Fruit fly (Drosophila melanogaster): ENCODE data around the gene CG7272.

DNA sequence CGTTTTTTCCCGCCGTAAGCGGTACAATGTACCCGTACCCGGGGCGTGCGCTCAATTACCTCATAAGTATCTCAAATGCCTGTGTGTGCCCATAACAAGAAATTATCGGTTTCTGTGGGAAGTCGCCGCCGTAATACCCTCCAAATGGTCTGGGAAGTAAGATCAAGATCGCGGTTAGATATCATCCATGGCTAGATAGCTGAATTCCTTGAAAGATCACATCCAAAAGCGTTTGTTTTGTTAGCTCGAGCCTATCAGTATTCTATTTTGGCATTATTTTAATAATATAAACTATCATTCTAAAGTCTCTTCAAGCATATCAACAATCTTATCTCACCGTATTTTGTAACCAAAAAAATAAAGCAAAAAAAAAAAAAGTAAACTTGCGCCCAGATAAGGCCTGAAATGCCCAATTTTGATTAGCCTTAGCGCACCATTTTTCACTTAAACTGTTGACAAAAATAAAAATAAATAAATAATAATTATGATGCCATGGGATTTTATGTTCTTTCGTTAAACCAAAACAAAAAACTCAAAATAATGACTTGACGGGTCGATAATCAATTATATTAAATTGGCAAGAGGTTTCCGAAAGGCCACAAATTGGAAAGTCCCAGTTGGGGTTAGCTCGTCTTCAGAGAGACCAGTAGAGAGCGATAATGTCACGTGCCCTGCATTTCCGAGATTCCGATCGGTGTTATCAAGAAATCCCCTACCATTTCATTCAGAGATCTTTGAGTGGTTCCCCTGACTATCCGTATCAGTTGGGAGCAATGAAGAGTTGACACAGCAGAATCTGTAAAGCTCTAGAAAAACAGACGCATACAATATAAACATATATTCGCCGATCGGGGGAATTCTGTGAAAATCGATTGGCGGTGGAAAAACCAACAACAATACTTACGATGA lies 38.1 kb downstream of the CG7272 start:
- TF ChIP-seq ovo (GFP tag; optimal IDR thresholded peaks at IDR 0.05) (no peak), CG7101 (tag; optimal IDR thresholded peaks at IDR 0.05) (no peak), Mnt (GFP tag; optimal IDR thresholded peaks at IDR 0.05) (no peak), CG11617 (GFP tag; optimal IDR thresholded peaks at IDR 0.05) (no peak), cnc (optimal IDR thresholded peaks at IDR 0.05) (no peak), kay (GFP tag; ENCODE audit: borderline replicate concordance) (peak; percentile 60), CG1620 (GFP tag; optimal IDR thresholded peaks at IDR 0.05) (no peak), CG33017 (tag; optimal IDR thresholded peaks at IDR 0.05) (no peak), Crg-1 (GFP tag; optimal IDR thresholded peaks at IDR 0.05) (no peak), cic (GFP tag; optimal IDR thresholded peaks at IDR 0.05) (peak; percentile 63), Clk (GFP tag; optimal IDR thresholded peaks at IDR 0.05) (no peak), pad (GFP tag; optimal IDR thresholded peaks at IDR 0.05) (no peak)
